Worm (Caenorhabditis elegans): Measurements from ENCODE around the gene hdl-1.
A peak's percentile ranks its signal among the peaks of the same experiment; 100 is the strongest.

hdl-1 gene

DNA sequence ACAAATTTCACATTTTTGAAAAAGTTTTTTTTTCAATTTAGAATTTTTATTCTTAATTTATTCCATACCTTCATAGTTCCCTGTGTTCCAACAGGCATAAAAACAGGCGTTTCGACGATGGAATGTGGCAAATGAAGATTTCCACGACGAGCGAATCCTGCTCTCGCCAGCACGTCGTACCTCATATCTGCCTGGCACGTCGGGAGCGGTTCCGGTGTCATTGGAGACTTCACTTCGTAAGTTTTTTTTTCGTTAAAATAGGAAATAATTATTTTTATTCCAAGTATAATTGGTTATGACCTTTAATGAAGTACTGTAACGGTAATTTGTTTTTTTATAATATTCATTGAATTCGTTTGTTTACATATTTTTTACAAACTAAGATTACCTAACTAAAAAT lies 10.0 kb upstream of the hdl-1 start, which contains the start of gene tgt-1 (continued):
- no peak for TF ChIP-seq egl-18 (GFP tag; IDR thresholded peaks at IDR 0.05)
- TF ChIP-seq pbrm-1 (GFP tag; IDR thresholded peaks at IDR 0.05): no peak
- peak; percentile 41 for TF ChIP-seq madf-6 (GFP tag; IDR thresholded peaks at IDR 0.05)
- TF ChIP-seq Y53G8AR.9 (GFP tag; conservative IDR thresholded peaks at IDR 0.05): no peak; the same call in 1 of the 2 replicates
- no peak for TF ChIP-seq Y67H2A.10 (GFP tag; conservative IDR thresholded peaks at IDR 0.05)
- TF ChIP-seq akir-1 (GFP tag; optimal IDR thresholded peaks at IDR 0.05): no peak
- no peak for TF ChIP-seq ccch-3 (GFP tag; optimal IDR thresholded peaks at IDR 0.05)
- no peak for TF ChIP-seq ztf-25 (GFP tag; IDR thresholded peaks at IDR 0.05)

DNA sequence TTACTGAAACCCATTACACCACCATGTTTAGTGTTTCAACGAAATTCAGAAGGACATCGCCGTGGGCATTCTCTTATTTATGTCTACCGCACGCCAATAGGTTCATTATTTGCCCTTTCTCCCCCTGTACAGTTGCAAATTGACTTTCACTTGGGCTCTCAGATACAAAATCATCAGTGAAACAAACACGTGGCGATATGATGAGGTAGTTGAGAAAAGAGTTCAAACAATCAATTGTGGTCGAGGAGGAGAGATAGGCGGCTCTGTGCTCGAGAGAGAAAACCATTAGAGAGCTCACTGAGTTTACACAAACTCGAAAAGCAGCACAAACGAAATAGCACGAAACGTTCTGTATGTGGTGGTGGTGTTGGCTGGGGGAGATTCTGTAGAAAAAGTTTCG lies 7.5 kb upstream of the hdl-1 start:
- TF ChIP-seq mcd-1 (GFP tag; IDR thresholded peaks at IDR 0.05): 0 out of 2 replicates have a peak, but pooled peaks have one; percentile 9
- peak; percentile 13 for TF ChIP-seq lin-54 (GFP tag; optimal IDR thresholded peaks at IDR 0.05)
- TF ChIP-seq cebp-1 (GFP tag; IDR thresholded peaks at IDR 0.05): no peak
- peak; percentile 18 for TF ChIP-seq cebp-1 (tag; optimal IDR thresholded peaks at IDR 0.05)
- TF ChIP-seq snpc-1.3 (tag; optimal IDR thresholded peaks at IDR 0.05; ENCODE audit: insufficient read depth): no peak
- TF ChIP-seq Y53G8AR.9 (GFP tag; conservative IDR thresholded peaks at IDR 0.05): peak; percentile 47; the same call in 1 of the 2 replicates
- TF ChIP-seq ama-1 (optimal IDR thresholded peaks at IDR 0.05): peak; percentile 53
- no peak for TF ChIP-seq ama-1 (GFP tag; optimal IDR thresholded peaks at IDR 0.05)

DNA sequence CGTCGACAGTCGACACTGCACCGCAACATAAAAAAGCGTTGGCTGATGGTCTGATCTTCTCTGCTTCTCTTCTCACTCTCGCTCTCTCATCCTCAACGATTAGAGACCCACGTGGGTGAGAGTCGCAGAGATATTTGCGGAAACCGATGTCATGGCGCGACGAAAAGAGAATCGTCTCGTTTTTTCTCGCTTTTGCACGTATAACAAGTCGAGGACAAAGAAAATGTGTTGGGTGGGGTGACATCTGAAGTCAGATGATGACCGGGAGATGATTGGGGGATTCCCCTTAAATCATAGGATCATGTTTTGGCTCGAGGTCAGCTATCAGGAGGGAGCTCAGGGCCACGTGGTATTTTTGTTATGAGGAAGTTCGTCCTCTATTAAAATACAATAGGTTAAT lies 6.8 kb upstream of the hdl-1 start:
- TF ChIP-seq ceh-40 (GFP tag; IDR thresholded peaks at IDR 0.05) (0 out of 2 replicates have a peak, but pooled peaks have one; percentile 26), nhr-179 (tag; optimal IDR thresholded peaks at IDR 0.05) (no peak), lin-35 (GFP tag; optimal IDR thresholded peaks at IDR 0.05) (no peak), madf-6 (GFP tag; IDR thresholded peaks at IDR 0.05) (no peak), F52B5.7 (tag; optimal IDR thresholded peaks at IDR 0.05) (peak; percentile 28), tbx-9 (tag; optimal IDR thresholded peaks at IDR 0.05; ENCODE audit: borderline replicate concordance) (no peak), zfh-2 (GFP tag; conservative IDR thresholded peaks at IDR 0.05) (peak; percentile 92), ceh-58 (GFP tag; IDR thresholded peaks at IDR 0.05) (no peak), mxl-1 (tag; optimal IDR thresholded peaks at IDR 0.05) (peak; percentile 82), unc-130 (GFP tag; optimal IDR thresholded peaks at IDR 0.05) (no peak), hmg-1.2 (GFP tag; IDR thresholded peaks at IDR 0.05) (peak; percentile 59; the same call in 1 of the 2 replicates), dpl-1 (GFP tag; optimal IDR thresholded peaks at IDR 0.05) (no peak), nfya-2 (GFP tag; IDR thresholded peaks at IDR 0.05) (no peak), ceh-91 (GFP tag; IDR thresholded peaks at IDR 0.05) (no peak), K12H6.12 (tag; optimal IDR thresholded peaks at IDR 0.05) (peak; percentile 82), B0035.1 (tag; optimal IDR thresholded peaks at IDR 0.05) (no peak), lin-40 (tag; optimal IDR thresholded peaks at IDR 0.05) (peak; percentile 87), dox-1 (GFP tag; IDR thresholded peaks at IDR 0.05) (peak; percentile 71), lin-26 (GFP tag; IDR thresholded peaks at IDR 0.05) (peak; percentile 82), hlh-26 (GFP tag; conservative IDR thresholded peaks at IDR 0.05) (no peak), hmg-20 (GFP tag; IDR thresholded peaks at IDR 0.05) (no peak), ceh-79 (tag; optimal IDR thresholded peaks at IDR 0.05) (no peak), C17E4.6 (GFP tag; IDR thresholded peaks at IDR 0.05) (no peak), nhr-27 (tag; optimal IDR thresholded peaks at IDR 0.05) (no peak), bed-1 (GFP tag; IDR thresholded peaks at IDR 0.05) (no peak), nhr-90 (tag; optimal IDR thresholded peaks at IDR 0.05) (peak; percentile 77), ceh-100 (GFP tag; IDR thresholded peaks at IDR 0.05) (no peak), hrde-1 (tag; optimal IDR thresholded peaks at IDR 0.05; ENCODE audit: borderline replicate concordance) (no peak), dpff-1 (tag; optimal IDR thresholded peaks at IDR 0.05) (peak; percentile 73), mel-28 (tag; optimal IDR thresholded peaks at IDR 0.05; ENCODE audit: borderline replicate concordance) (no peak), snpc-4 (GFP tag; optimal IDR thresholded peaks at IDR 0.05) (no peak), snpc-4 (tag; optimal IDR thresholded peaks at IDR 0.05) (peak in 1 of 4 experiments; percentile 44), ztf-28 (GFP tag; IDR thresholded peaks at IDR 0.05) (no peak)

Data from whole organism, young adult.